Fruit fly (Drosophila melanogaster) whole organism, prepupa: ENCODE measurements around the gene CG32071.

ENCODE experiments used
- Blimp-1 ChIP-seq: fragments of 200-800 bp; sonication (Bioruptor generic); optimal IDR thresholded peaks from 3 replicates; lab custom pipeline; 2017; ENCODE audit warnings: missing biosample characterization, missing genetic modification characterization, mild to moderate bottlenecking, moderate library complexity, missing genetic modification reagents
- CG10631 ChIP-seq: fragments of 200-800 bp; sonication (Bioruptor generic); optimal IDR thresholded peaks from 2 replicates; lab custom pipeline; 2016; ENCODE audit warnings: missing biosample characterization, missing genetic modification characterization
- CG10669 ChIP-seq: fragments of 200-800 bp; sonication (Bioruptor generic); optimal IDR thresholded peaks from 3 replicates; lab custom pipeline; 2018; ENCODE audit warnings: missing biosample characterization, mild to moderate bottlenecking, missing genetic modification characterization, moderate library complexity
- CG11294 ChIP-seq: fragments of 200-800 bp; sonication (Bioruptor generic); IDR thresholded peaks from 2 replicates; pipeline ENCODE4 v1.3.6; 2022; ENCODE audit warnings: missing biosample characterization, missing genetic modification characterization
- CG11762 ChIP-seq: fragments of 200-800 bp; sonication (Bioruptor generic); optimal IDR thresholded peaks from 3 replicates; lab custom pipeline; 2016; ENCODE audit warnings: missing biosample characterization, missing genetic modification characterization; ENCODE audit not compliant: insufficient read depth
- CG15336 ChIP-seq: fragments of 200-800 bp; sonication (Bioruptor generic); IDR thresholded peaks from 2 replicates; pipeline ENCODE4 v1.3.6; 2022; ENCODE audit warnings: missing biosample characterization, missing genetic modification characterization
- CG1621 ChIP-seq: fragments of 200-800 bp; sonication (Bioruptor generic); optimal IDR thresholded peaks from 3 replicates; lab custom pipeline; 2018; ENCODE audit warnings: missing biosample characterization, mild to moderate bottlenecking, missing genetic modification characterization
- CG3032 ChIP-seq: fragments of 200-800 bp; optimal IDR thresholded peaks from 2 replicates; lab custom pipeline; 2019; ENCODE audit warnings: missing biosample characterization, mild to moderate bottlenecking, missing genetic modification characterization, moderate library complexity
- CG31627 ChIP-seq: fragments of 200-800 bp; sonication (Bioruptor generic); optimal IDR thresholded peaks from 3 replicates; lab custom pipeline; 2016; ENCODE audit warnings: missing biosample characterization, missing genetic modification characterization
- CG32006 ChIP-seq: fragments of 200-800 bp; sonication (Bioruptor generic); optimal IDR thresholded peaks from 3 replicates; lab custom pipeline; 2017; ENCODE audit warnings: missing biosample characterization, mild to moderate bottlenecking, missing genetic modification characterization
- CG4318 ChIP-seq: fragments of 200-800 bp; sonication (Bioruptor generic); optimal IDR thresholded peaks from 3 replicates; lab custom pipeline; 2017; ENCODE audit warnings: missing biosample characterization, mild to moderate bottlenecking, missing genetic modification characterization
- CG6163 ChIP-seq: fragments of 200-800 bp; sonication (Bioruptor generic); IDR thresholded peaks from 3 replicates; pipeline ENCODE4 v1.3.6; 2022; ENCODE audit warnings: missing biosample characterization, missing genetic modification characterization
- CG6276 ChIP-seq: fragments of 200-800 bp; sonication (Bioruptor generic); optimal IDR thresholded peaks from 2 replicates; lab custom pipeline; 2017; ENCODE audit warnings: missing biosample characterization, mild to moderate bottlenecking, missing genetic modification characterization
- CG6792 ChIP-seq: fragments of 200-800 bp; sonication (Bioruptor generic); optimal IDR thresholded peaks from 3 replicates; lab custom pipeline; 2016; ENCODE audit warnings: missing biosample characterization, missing genetic modification characterization
- CG6808 ChIP-seq: fragments of 200-800 bp; sonication (Bioruptor generic); optimal IDR thresholded peaks from 3 replicates; lab custom pipeline; 2017; ENCODE audit warnings: missing biosample characterization, missing genetic modification characterization, mild to moderate bottlenecking, moderate library complexity, missing genetic modification reagents
- CG6854 ChIP-seq: fragments of 200-800 bp; sonication (Bioruptor generic); optimal IDR thresholded peaks from 2 replicates; lab custom pipeline; 2017; ENCODE audit warnings: missing biosample characterization, mild to moderate bottlenecking, missing genetic modification characterization
- CG7368 ChIP-seq: fragments of 200-800 bp; sonication (Bioruptor generic); optimal IDR thresholded peaks from 3 replicates; lab custom pipeline; 2016; ENCODE audit warnings: missing biosample characterization, missing genetic modification characterization
- CG8119 ChIP-seq: fragments of 200-800 bp; sonication (Bioruptor generic); IDR thresholded peaks from 3 replicates; pipeline ENCODE4 v1.3.6; 2022; ENCODE audit warnings: missing biosample characterization, missing genetic modification characterization
- CG8319 ChIP-seq: fragments of 200-800 bp; sonication (Bioruptor generic); optimal IDR thresholded peaks from 3 replicates; lab custom pipeline; 2016; ENCODE audit warnings: missing biosample characterization, missing genetic modification characterization
- CG8632 ChIP-seq: fragments of 200-800 bp; sonication (Bioruptor generic); optimal IDR thresholded peaks from 3 replicates; lab custom pipeline; 2016; ENCODE audit warnings: missing biosample characterization, missing genetic modification characterization
- CG9139 ChIP-seq: fragments of 200-800 bp; sonication (Bioruptor generic); optimal IDR thresholded peaks from 3 replicates; lab custom pipeline; 2017; ENCODE audit warnings: missing biosample characterization, mild to moderate bottlenecking, missing genetic modification characterization
- Eip75B ChIP-seq: fragments of 200-800 bp; sonication (Bioruptor generic); optimal IDR thresholded peaks from 3 replicates; lab custom pipeline; 2016; ENCODE audit warnings: missing biosample characterization, missing genetic modification characterization
- Eip78C ChIP-seq: fragments of 200-800 bp; sonication (Bioruptor generic); peaks from one replicate; lab custom pipeline; 2016; ENCODE audit warnings: missing biosample characterization, missing genetic modification characterization
- Eip93F ChIP-seq: fragments of 200-800 bp; sonication (Bioruptor generic); optimal IDR thresholded peaks from 2 replicates; lab custom pipeline; 2016; ENCODE audit warnings: missing biosample characterization, mild to moderate bottlenecking, missing genetic modification characterization
- Ets96B ChIP-seq: fragments of 200-800 bp; optimal IDR thresholded peaks from 2 replicates; lab custom pipeline; 2019; ENCODE audit warnings: missing biosample characterization, mild to moderate bottlenecking, missing genetic modification characterization, moderate library complexity
- Gug ChIP-seq: fragments of 200-800 bp; sonication (Bioruptor generic); IDR thresholded peaks from 2 replicates; pipeline ENCODE4 v1.3.6; 2022; ENCODE audit warnings: missing biosample characterization, missing genetic modification characterization
- Hr38 ChIP-seq: sonication (Bioruptor generic); optimal IDR thresholded peaks from 2 replicates; lab custom pipeline; 2016; ENCODE audit warnings: missing biosample characterization, missing genetic modification characterization
- Hr39 ChIP-seq: fragments of 200-800 bp; sonication (Bioruptor generic); optimal IDR thresholded peaks from 2 replicates; lab custom pipeline; 2016; ENCODE audit warnings: missing biosample characterization, missing genetic modification characterization
- Hr4 ChIP-seq: fragments of 200-800 bp; sonication (Bioruptor generic); optimal IDR thresholded peaks from 3 replicates; lab custom pipeline; 2016; ENCODE audit warnings: missing biosample characterization, missing genetic modification characterization
- Lpt ChIP-seq: fragments of 200-800 bp; sonication (Bioruptor generic); optimal IDR thresholded peaks from 3 replicates; lab custom pipeline; 2016; ENCODE audit warnings: missing biosample characterization, missing genetic modification characterization
- Met ChIP-seq: fragments of 200-800 bp; sonication (Bioruptor generic); optimal IDR thresholded peaks from 3 replicates; lab custom pipeline; 2016; ENCODE audit warnings: missing biosample characterization, missing genetic modification characterization
- OdsH ChIP-seq: fragments of 200-800 bp; sonication (Bioruptor generic); optimal IDR thresholded peaks from 3 replicates; lab custom pipeline; 2016; ENCODE audit warnings: missing biosample characterization, missing genetic modification characterization
- Sox102F ChIP-seq: fragments of 200-800 bp; sonication (Bioruptor generic); optimal IDR thresholded peaks from 2 replicates; lab custom pipeline; 2016; ENCODE audit warnings: missing biosample characterization, mild to moderate bottlenecking, missing genetic modification characterization
- Sox14 ChIP-seq: fragments of 200-800 bp; sonication (Bioruptor generic); optimal IDR thresholded peaks from 3 replicates; lab custom pipeline; 2016; ENCODE audit warnings: missing biosample characterization, missing genetic modification characterization
- Sox15 ChIP-seq: fragments of 200-800 bp; sonication (Bioruptor generic); optimal IDR thresholded peaks from 3 replicates; lab custom pipeline; 2016; ENCODE audit warnings: missing biosample characterization, missing genetic modification characterization
- achi ChIP-seq: fragments of 200-800 bp; sonication (Bioruptor generic); optimal IDR thresholded peaks from 3 replicates; lab custom pipeline; 2016; ENCODE audit warnings: missing biosample characterization, missing genetic modification characterization
- acj6 ChIP-seq: fragments of 200-800 bp; sonication (Bioruptor generic); optimal IDR thresholded peaks from 3 replicates; lab custom pipeline; 2016; ENCODE audit warnings: missing biosample characterization, missing genetic modification characterization
- dac ChIP-seq: fragments of 200-800 bp; sonication (Bioruptor generic); optimal IDR thresholded peaks from 2 replicates; lab custom pipeline; 2017; ENCODE audit warnings: missing biosample characterization, mild to moderate bottlenecking, missing genetic modification characterization
- dsx ChIP-seq: fragments of 200-800 bp; optimal IDR thresholded peaks from 3 replicates; lab custom pipeline; 2019; ENCODE audit warnings: missing biosample characterization, mild to moderate bottlenecking, missing genetic modification characterization, moderate library complexity; ENCODE audit not compliant: poor library complexity, severe bottlenecking
- esn ChIP-seq: fragments of 200-800 bp; sonication (Bioruptor generic); optimal IDR thresholded peaks from 2 replicates; lab custom pipeline; 2016; ENCODE audit warnings: missing biosample characterization, mild to moderate bottlenecking, missing genetic modification characterization, moderate library complexity
- fd59A ChIP-seq: fragments of 200-800 bp; sonication (Bioruptor generic); optimal IDR thresholded peaks from 2 replicates; lab custom pipeline; 2017; ENCODE audit warnings: missing biosample characterization, mild to moderate bottlenecking, missing genetic modification characterization, missing genetic modification reagents
- fkh ChIP-seq: fragments of 200-800 bp; sonication (Bioruptor generic); optimal IDR thresholded peaks from 3 replicates; lab custom pipeline; 2017; ENCODE audit warnings: missing biosample characterization, mild to moderate bottlenecking, missing genetic modification characterization, moderate library complexity
- net ChIP-seq: fragments of 200-800 bp; sonication (Bioruptor generic); optimal IDR thresholded peaks from 3 replicates; lab custom pipeline; 2016; ENCODE audit warnings: missing biosample characterization, missing genetic modification characterization
- spab ChIP-seq: fragments of 200-800 bp; sonication (Bioruptor generic); optimal IDR thresholded peaks from 2 replicates; lab custom pipeline; 2017; ENCODE audit warnings: missing biosample characterization, mild to moderate bottlenecking, missing genetic modification characterization, missing genetic modification reagents
- ss ChIP-seq, 2 experiments: fragments of 200-800 bp; sonication (Bioruptor generic); optimal IDR thresholded peaks; 2 replicates in 1 of 2; 3 replicates in 1 of 2; lab custom pipeline; 2017 to 2018; ENCODE audit warnings: mild to moderate bottlenecking in 2 of 2, missing biosample characterization in 2 of 2, missing genetic modification characterization in 2 of 2, moderate library complexity in 1 of 2
- svp ChIP-seq: fragments of 200-800 bp; sonication (Bioruptor generic); peaks from one replicate; lab custom pipeline; 2016; ENCODE audit warnings: missing biosample characterization, missing genetic modification characterization
- topi ChIP-seq: fragments of 200-800 bp; sonication (Bioruptor generic); optimal IDR thresholded peaks from 3 replicates; lab custom pipeline; 2016; ENCODE audit warnings: missing biosample characterization, missing genetic modification characterization
- vri ChIP-seq: fragments of 200-800 bp; sonication (Bioruptor generic); optimal IDR thresholded peaks from 3 replicates; lab custom pipeline; 2016; ENCODE audit warnings: missing biosample characterization, mild to moderate bottlenecking, missing genetic modification characterization

CG32071 gene

DNA sequence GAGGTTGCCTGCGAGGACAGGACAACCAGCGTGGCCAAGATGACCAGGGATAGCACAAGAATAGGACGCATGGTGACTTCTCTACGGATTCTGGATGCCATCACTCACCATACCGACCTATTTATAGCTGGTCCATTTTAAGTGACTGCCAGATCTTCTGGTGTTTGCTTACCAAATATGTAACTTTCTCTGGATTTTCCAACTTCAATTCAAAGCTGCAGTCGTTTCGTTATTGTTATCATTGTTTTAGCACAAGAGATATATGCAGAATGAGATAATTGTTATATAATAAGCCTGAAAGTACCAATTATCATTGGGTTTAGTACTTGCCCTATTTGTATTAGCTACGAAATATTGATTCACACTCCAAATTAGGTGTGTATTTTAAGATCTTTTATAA is at the start of gene CG32071:
Gene CG32071 (minus strand): TSS at position 101 of the 400 bp plus-strand sequence.
- TF ChIP-seq CG11294 (GFP tag; lab: Robert Waterston, UW) (no peak), CG11762 (no peak), ss (GFP tag; optimal IDR thresholded peaks at IDR 0.05; lab: Kevin White, UChicago) (no peak), Hr4 (GFP tag; lab: Kevin White, UChicago) (no peak), CG32006 (GFP tag; lab: Kevin White, UChicago) (no peak), acj6 (GFP tag; lab: Kevin White, UChicago) (no peak), vri (GFP tag; lab: Kevin White, UChicago) (no peak), Eip75B (GFP tag; lab: Kevin White, UChicago) (no peak), fd59A (GFP tag; lab: Kevin White, UChicago) (no peak), fkh (no peak), CG31627 (GFP tag; lab: Kevin White, UChicago) (no peak), svp (GFP tag; lab: Kevin White, UChicago) (no peak), Hr39 (GFP tag; lab: Kevin White, UChicago) (no peak), net (GFP tag; lab: Kevin White, UChicago) (no peak), CG15336 (GFP tag; lab: Robert Waterston, UW) (no peak), CG10631 (GFP tag; lab: Kevin White, UChicago) (no peak), CG1621 (no peak), Gug (GFP tag; lab: Robert Waterston, UW) (no peak), CG8319 (GFP tag; lab: Kevin White, UChicago) (no peak)
- TF ChIP-seq, all 60 proteins: peak for 0

DNA sequence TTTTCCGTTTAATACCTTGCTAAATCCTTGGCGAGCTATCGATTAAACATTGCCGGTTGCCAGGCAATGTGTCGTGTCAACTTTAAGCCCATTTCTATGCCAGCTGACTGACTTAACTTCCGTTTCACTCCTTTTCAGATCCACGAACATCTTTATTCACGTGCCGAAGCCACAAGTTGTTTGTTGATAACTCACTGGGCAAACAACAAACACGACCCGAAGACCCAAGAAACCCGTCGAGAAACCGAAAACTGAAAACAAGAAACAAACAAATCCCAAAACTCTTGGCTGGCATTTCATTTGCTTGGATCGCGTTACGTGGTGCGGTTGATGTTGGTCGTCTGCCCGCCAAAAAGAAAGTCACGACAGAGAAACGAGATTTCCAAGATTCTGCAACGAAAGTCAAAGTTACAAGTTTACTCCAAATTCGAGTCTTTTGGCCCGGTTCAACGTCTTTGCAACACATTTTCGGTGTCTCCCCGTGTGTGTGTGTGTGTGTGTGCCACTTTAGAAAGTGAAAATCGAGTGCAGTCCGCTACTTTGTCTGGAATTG is 47.1 kb upstream of the CG32071 start, which contains the start of gene CG6216:
Gene CG6216 (minus strand): TSS at position 51 of the 553 bp plus-strand sequence.
- TF ChIP-seq Eip93F (no peak), CG6163 (no peak), Hr4 (GFP tag; lab: Kevin White, UChicago) (no peak), Hr39 (GFP tag; lab: Kevin White, UChicago) (no peak), ss (GFP tag; optimal IDR thresholded peaks at IDR 0.05; lab: Kevin White, UChicago) (no peak), CG8119 (GFP tag; lab: Robert Waterston, UW) (no peak), CG4318 (GFP tag; lab: Kevin White, UChicago) (no peak), Blimp-1 (GFP tag; lab: Kevin White, UChicago) (peak; percentile 99), CG6792 (GFP tag; lab: Kevin White, UChicago) (no peak), CG11294 (GFP tag; lab: Robert Waterston, UW) (no peak), CG7368 (GFP tag; lab: Kevin White, UChicago) (no peak), Eip78C (peak; percentile 40), CG6808 (GFP tag; lab: Kevin White, UChicago) (no peak), OdsH (GFP tag; lab: Kevin White, UChicago) (no peak), Sox14 (no peak), topi (GFP tag; lab: Kevin White, UChicago) (no peak), CG32006 (GFP tag; lab: Kevin White, UChicago) (no peak), Ets96B (tag; lab: Kevin White, UChicago) (no peak), CG6854 (GFP tag; lab: Kevin White, UChicago) (no peak), svp (GFP tag; lab: Kevin White, UChicago) (peak; percentile 54), Eip75B (GFP tag; lab: Kevin White, UChicago) (peak; percentile 36), Lpt (GFP tag; lab: Kevin White, UChicago) (no peak), CG10669 (GFP tag; lab: Kevin White, UChicago) (no peak), Sox15 (GFP tag; lab: Kevin White, UChicago) (no peak), fkh (peak; percentile 27), CG8632 (GFP tag; lab: Kevin White, UChicago) (no peak), esn (GFP tag; lab: Kevin White, UChicago) (no peak), CG3032 (tag; lab: Kevin White, UChicago) (no peak), CG1621 (no peak), Gug (GFP tag; lab: Robert Waterston, UW) (no peak), achi (GFP tag; lab: Kevin White, UChicago) (peak; percentile 6), CG15336 (GFP tag; lab: Robert Waterston, UW) (no peak), Met (GFP tag; lab: Kevin White, UChicago) (peak; percentile 1), Hr38 (GFP tag; lab: Kevin White, UChicago) (no peak), dsx (GFP tag; lab: Kevin White, UChicago) (no peak), CG9139 (GFP tag; lab: Kevin White, UChicago) (no peak), dac (no peak), CG31627 (GFP tag; lab: Kevin White, UChicago) (no peak), spab (GFP tag; lab: Kevin White, UChicago) (no peak), Sox102F (no peak), CG6276 (GFP tag; lab: Kevin White, UChicago) (peak; percentile 29)
